Fruit fly (Drosophila melanogaster): ENCODE results near the gene can.

The can gene

DNA sequence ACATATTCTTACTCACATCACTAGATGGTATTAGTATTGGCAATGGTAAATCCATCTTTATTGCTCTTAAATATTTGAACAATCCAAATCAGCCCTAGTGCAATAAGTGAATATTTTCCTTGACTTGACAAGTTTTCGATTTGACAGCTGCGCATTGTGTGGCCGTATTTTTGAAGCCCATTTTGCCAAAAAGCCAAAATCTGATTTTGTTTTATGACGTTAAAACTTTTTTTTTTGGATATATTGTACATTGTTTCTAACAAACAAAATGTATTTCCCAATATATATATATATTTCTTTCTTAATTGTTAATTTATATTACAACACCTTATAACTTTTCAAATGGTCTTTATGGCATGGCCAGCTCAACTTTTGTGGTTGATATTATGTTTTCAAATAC lies at the start of gene can:
can (minus strand) TSS at position 101 of the 400 bp plus-strand sequence.
- TF ChIP-seq pan (optimal IDR thresholded peaks at IDR 0.05), result no peak
- no peak for TF ChIP-seq usp (GFP tag; optimal IDR thresholded peaks at IDR 0.05)
- no peak for TF ChIP-seq psq (optimal IDR thresholded peaks at IDR 0.05)
- no peak for TF ChIP-seq EcR (GFP tag; optimal IDR thresholded peaks at IDR 0.05)
- no peak for TF ChIP-seq Dll (optimal IDR thresholded peaks at IDR 0.05)
- TF ChIP-seq CG8478 (optimal IDR thresholded peaks at IDR 0.05), result no peak

DNA sequence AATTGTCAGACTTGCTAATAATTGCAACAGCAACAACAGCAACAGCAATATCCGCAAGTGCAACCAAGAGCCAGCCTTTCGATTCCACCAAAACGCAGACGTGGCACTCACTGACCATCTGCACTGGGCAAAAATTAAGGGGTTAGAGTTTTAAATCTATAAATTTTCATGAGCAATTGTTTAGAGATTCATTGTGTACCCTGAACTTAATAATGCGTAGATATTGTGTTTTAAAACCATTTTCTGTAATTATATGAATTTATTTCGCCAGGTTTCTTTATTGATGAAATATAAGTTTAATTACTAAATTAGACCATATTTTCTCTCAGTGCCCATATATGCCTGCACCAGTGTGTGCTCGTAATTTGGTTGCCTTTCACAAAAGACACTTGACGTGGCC lies 48.9 kb upstream of the can start:
- TF ChIP-seq psq (optimal IDR thresholded peaks at IDR 0.05) (no peak), pan (optimal IDR thresholded peaks at IDR 0.05) (no peak), usp (GFP tag; optimal IDR thresholded peaks at IDR 0.05) (no peak), CG8478 (optimal IDR thresholded peaks at IDR 0.05) (no peak), Dll (optimal IDR thresholded peaks at IDR 0.05) (no peak), EcR (GFP tag; optimal IDR thresholded peaks at IDR 0.05) (no peak)

DNA sequence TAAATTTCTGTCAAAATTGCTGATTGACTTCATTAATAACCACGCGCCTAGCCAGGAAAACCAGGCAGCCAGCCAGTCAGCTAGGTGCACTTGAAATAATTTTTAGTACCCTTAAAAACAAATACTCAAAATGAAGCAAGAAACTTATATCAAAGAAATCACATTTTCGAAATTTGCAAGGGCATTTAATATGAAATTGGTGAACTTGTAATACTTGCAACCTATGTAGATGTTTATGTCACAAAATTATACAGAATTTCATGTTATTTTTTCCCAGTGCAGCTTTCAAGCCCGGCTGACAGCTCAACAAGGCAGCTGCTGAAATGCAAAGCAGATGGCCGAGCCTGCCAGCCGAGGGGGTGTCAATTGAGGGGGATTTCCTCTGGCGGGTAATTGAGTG lies 48.0 kb upstream of the can start:
- no peak for TF ChIP-seq usp (GFP tag; optimal IDR thresholded peaks at IDR 0.05)
- no peak for TF ChIP-seq Dll (optimal IDR thresholded peaks at IDR 0.05)
- no peak for TF ChIP-seq EcR (GFP tag; optimal IDR thresholded peaks at IDR 0.05)
- no peak for TF ChIP-seq CG8478 (optimal IDR thresholded peaks at IDR 0.05)

- TF ChIP-seq pan (optimal IDR thresholded peaks at IDR 0.05) (no peak), psq (optimal IDR thresholded peaks at IDR 0.05) (no peak), CG8478 (optimal IDR thresholded peaks at IDR 0.05) (no peak), usp (GFP tag; optimal IDR thresholded peaks at IDR 0.05) (no peak), EcR (GFP tag; optimal IDR thresholded peaks at IDR 0.05) (no peak), Dll (optimal IDR thresholded peaks at IDR 0.05) (no peak)
These were observed 42.6 kb upstream of the can start for dm6 chr3L:10309494-10309893.

DNA sequence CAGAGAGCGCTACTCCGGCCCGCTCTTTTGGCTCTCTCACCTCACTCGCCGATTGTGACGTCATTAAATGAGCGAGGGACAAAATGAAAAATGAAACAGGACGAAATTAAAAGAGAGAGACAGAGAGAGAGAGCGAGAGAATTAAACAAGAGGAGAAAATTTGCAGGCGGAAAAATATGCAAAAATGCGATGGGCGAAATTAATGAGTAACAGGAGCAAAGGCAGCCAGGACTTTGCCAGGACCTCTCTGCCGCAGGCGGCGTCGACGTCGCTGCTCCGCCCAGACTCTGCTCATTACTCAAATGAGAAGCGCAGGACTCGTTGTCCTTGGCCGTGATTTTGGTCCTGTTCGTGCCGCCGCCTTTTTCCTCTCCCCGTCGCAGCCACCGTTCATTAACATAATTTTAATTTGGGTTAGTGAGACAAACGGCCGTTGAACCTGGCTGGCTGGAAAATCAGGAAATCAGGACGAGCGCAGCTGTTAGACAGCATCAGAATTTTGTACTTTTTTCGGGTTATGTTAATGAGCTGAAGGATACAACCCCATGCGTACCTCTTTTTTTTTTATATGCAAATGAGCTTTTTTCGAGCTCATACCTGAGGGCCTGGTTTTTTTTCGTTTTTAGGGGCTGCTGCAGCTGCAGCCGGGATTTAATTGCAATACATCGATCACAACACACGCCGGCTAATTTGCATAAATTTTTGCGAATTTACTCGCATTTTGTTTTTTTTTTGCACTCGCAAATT lies 41.3 kb upstream of the can start:
- TF ChIP-seq pan (optimal IDR thresholded peaks at IDR 0.05) (no peak), EcR (GFP tag; optimal IDR thresholded peaks at IDR 0.05) (no peak), Dll (optimal IDR thresholded peaks at IDR 0.05) (no peak), CG8478 (optimal IDR thresholded peaks at IDR 0.05) (no peak), psq (optimal IDR thresholded peaks at IDR 0.05) (no peak), usp (GFP tag; optimal IDR thresholded peaks at IDR 0.05) (no peak)

DNA sequence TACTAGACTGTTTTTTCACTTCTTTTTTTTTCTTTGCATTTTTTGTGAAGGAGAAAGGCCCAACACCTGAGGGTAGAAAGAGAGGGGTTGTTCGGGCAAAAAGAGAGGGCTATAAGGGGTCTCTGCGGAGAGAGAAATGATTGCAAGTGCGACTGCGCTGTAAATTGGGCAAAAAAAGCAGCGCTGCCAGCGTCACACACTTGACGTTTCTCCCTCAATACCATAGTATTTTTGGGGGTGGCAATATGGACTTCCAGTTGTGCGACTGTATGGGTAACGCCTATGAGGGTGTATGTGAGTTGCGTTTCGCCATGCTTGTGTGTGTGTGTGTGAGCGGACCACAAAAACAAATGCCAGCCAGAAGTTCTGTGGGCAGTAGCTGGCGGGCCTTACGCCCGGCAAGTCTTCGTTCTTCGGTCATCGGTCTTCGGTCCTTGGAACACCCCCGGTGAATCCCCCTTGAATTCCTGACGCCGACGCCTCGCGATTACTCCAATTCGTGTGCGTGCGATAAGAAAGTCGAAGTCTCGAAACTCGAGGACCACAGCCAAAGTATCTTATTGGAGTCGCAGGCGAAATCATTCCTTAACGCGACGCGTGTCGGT lies 39.5 kb upstream of the can start:
- no peak for TF ChIP-seq usp (GFP tag; optimal IDR thresholded peaks at IDR 0.05)
- TF ChIP-seq CG8478 (optimal IDR thresholded peaks at IDR 0.05), result no peak
- no peak for TF ChIP-seq EcR (GFP tag; optimal IDR thresholded peaks at IDR 0.05)
- TF ChIP-seq Dll (optimal IDR thresholded peaks at IDR 0.05), result no peak
- TF ChIP-seq pan (optimal IDR thresholded peaks at IDR 0.05), result no peak
- TF ChIP-seq psq (optimal IDR thresholded peaks at IDR 0.05), result no peak

- TF ChIP-seq pan (optimal IDR thresholded peaks at IDR 0.05), result no peak
- no peak for TF ChIP-seq psq (optimal IDR thresholded peaks at IDR 0.05)
- no peak for TF ChIP-seq EcR (GFP tag; optimal IDR thresholded peaks at IDR 0.05)
- no peak for TF ChIP-seq CG8478 (optimal IDR thresholded peaks at IDR 0.05)
- no peak for TF ChIP-seq usp (GFP tag; optimal IDR thresholded peaks at IDR 0.05)
- no peak for TF ChIP-seq Dll (optimal IDR thresholded peaks at IDR 0.05)
These were observed 34.8 kb upstream of the can start for dm6 chr3L:10301749-10302148.

- TF ChIP-seq pan (optimal IDR thresholded peaks at IDR 0.05) (no peak), EcR (GFP tag; optimal IDR thresholded peaks at IDR 0.05) (no peak), psq (optimal IDR thresholded peaks at IDR 0.05) (no peak), usp (GFP tag; optimal IDR thresholded peaks at IDR 0.05) (no peak), CG8478 (optimal IDR thresholded peaks at IDR 0.05) (no peak), Dll (optimal IDR thresholded peaks at IDR 0.05) (no peak)
These were observed 32.3 kb upstream of the can start for dm6 chr3L:10299182-10299581.

dm6 chr3L:10296226-10296625 lies 29.3 kb upstream of the can start:
- no peak for TF ChIP-seq Dll (optimal IDR thresholded peaks at IDR 0.05)

dm6 chr3L:10289357-10289756 lies 22.4 kb upstream of the can start:
- TF ChIP-seq EcR (GFP tag; optimal IDR thresholded peaks at IDR 0.05) (no peak), pan (optimal IDR thresholded peaks at IDR 0.05) (no peak), usp (GFP tag; optimal IDR thresholded peaks at IDR 0.05) (no peak), psq (optimal IDR thresholded peaks at IDR 0.05) (no peak), CG8478 (optimal IDR thresholded peaks at IDR 0.05) (no peak), Dll (optimal IDR thresholded peaks at IDR 0.05) (no peak)

- TF ChIP-seq Dll (optimal IDR thresholded peaks at IDR 0.05), result no peak
- no peak for TF ChIP-seq psq (optimal IDR thresholded peaks at IDR 0.05)
- no peak for TF ChIP-seq EcR (GFP tag; optimal IDR thresholded peaks at IDR 0.05)
- TF ChIP-seq usp (GFP tag; optimal IDR thresholded peaks at IDR 0.05), result no peak
- no peak for TF ChIP-seq CG8478 (optimal IDR thresholded peaks at IDR 0.05)
These were observed 21.2 kb upstream of the can start for dm6 chr3L:10288155-10288554.

- TF ChIP-seq Dll (optimal IDR thresholded peaks at IDR 0.05) (no peak), pan (optimal IDR thresholded peaks at IDR 0.05) (no peak), CG8478 (optimal IDR thresholded peaks at IDR 0.05) (no peak), usp (GFP tag; optimal IDR thresholded peaks at IDR 0.05) (no peak), psq (optimal IDR thresholded peaks at IDR 0.05) (no peak), EcR (GFP tag; optimal IDR thresholded peaks at IDR 0.05) (no peak)
These were observed 18.0 kb upstream of the can start for dm6 chr3L:10284869-10285268.

DNA sequence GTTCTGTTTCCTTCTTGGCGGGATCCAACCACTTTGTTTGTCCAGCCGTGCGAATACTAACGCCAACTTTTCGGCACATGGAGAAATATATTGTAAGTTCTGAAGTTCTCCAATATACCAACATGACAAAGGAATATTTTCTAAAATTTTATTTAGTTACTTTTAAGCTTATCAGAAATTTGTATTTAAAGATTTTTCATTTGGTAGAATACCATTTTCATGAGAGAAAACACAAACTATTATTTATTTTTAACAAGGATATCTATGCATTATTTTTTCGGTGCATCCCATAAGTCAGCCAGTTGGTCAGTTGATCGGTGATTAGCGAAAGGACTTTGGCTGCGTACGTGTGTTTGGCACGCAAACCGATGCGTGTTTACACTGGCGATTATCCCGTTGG lies 17.0 kb upstream of the can start:
- TF ChIP-seq Dll (optimal IDR thresholded peaks at IDR 0.05) (no peak), CG8478 (optimal IDR thresholded peaks at IDR 0.05) (no peak)
